Worm (Caenorhabditis elegans): ENCODE results near the gene srh-4.

DNA sequence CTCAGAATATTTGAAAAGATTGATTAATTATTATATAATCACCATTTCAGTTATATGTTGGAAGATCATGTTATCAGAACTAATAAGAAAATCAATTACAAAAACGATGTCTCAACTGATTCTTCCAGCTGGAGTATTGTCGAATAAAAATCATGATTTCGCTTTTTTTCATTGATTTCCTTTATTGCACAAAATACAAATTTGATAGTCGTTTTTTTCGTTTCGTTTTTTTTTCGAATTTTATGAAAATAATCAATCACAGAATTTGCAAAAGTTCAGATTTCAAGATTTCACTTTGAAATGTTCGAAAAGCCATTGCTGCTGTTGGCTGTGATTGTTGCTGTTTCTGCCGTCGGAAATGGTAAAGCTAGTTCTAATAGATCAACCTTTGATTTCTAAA lies 25.5 kb downstream of the srh-4 start, which contains the start of gene C49G7.13:
- TF ChIP-seq skn-1 (tag; optimal IDR thresholded peaks at IDR 0.05): no peak
- no peak for TF ChIP-seq snpc-4 (tag; optimal IDR thresholded peaks at IDR 0.05)
- TF ChIP-seq unc-55 (GFP tag; optimal IDR thresholded peaks at IDR 0.05): no peak
